Worm (Caenorhabditis elegans) whole organism, L3 larva: ENCODE measurements around the gene F41G3.20.

Source experiments
- R02D3.7 ChIP-seq: fragments of 150-350 bp; optimal IDR thresholded peaks from 2 replicates; lab custom pipeline; 2014; ENCODE audit warnings: missing biosample characterization, missing genetic modification characterization
- aly-2 ChIP-seq: fragments of 150-350 bp; optimal IDR thresholded peaks from 2 replicates; lab custom pipeline; 2014; ENCODE audit warnings: missing biosample characterization, missing genetic modification characterization
- ama-1 ChIP-seq: fragments of 150-350 bp; optimal IDR thresholded peaks from 2 replicates; lab custom pipeline; 2018
- ceh-82 ChIP-seq: fragments of 150-350 bp; optimal IDR thresholded peaks from 2 replicates; lab custom pipeline; 2014; ENCODE audit warnings: missing biosample characterization, missing genetic modification characterization
- daf-12 ChIP-seq: fragments of 150-350 bp; optimal IDR thresholded peaks from 2 replicates; lab custom pipeline; 2014; ENCODE audit warnings: missing biosample characterization, missing genetic modification reagents, missing genetic modification characterization
- egl-27 ChIP-seq: sonication (generic microtip); optimal IDR thresholded peaks from 4 replicates; lab custom pipeline; 2017; ENCODE audit warnings: missing biosample characterization, missing genetic modification reagents, missing genetic modification characterization
- egl-5 ChIP-seq: fragments of 150-350 bp; optimal IDR thresholded peaks from 2 replicates; lab custom pipeline; 2017; ENCODE audit warnings: missing biosample characterization, missing genetic modification reagents, missing genetic modification characterization, inconsistent platforms
- elt-3 ChIP-seq, 3 experiments: fragments of 150-350 bp in 1 of 3; sonication (generic microtip) in 2 of 3; optimal IDR thresholded peaks; 2 replicates in 2 of 3; 4 replicates in 1 of 3; lab custom pipeline; 2014 to 2017; ENCODE audit warnings: missing biosample characterization in 3 of 3, missing genetic modification characterization in 3 of 3
- eor-1 ChIP-seq, 2 experiments: fragments of 150-350 bp; optimal IDR thresholded peaks; 2 replicates each; lab custom pipeline; 2014 to 2018; ENCODE audit warnings: missing biosample characterization in 2 of 2, missing genetic modification characterization in 2 of 2
- fkh-10 ChIP-seq: sonication (generic microtip); optimal IDR thresholded peaks from 2 replicates; lab custom pipeline; 2017; ENCODE audit warnings: missing biosample characterization, missing genetic modification reagents, missing genetic modification characterization
- fkh-2 ChIP-seq: fragments of 150-350 bp; optimal IDR thresholded peaks from 2 replicates; lab custom pipeline; 2014; ENCODE audit warnings: missing biosample characterization, missing genetic modification reagents, missing genetic modification characterization
- fos-1 ChIP-seq: fragments of 150-350 bp; optimal IDR thresholded peaks from 2 replicates; lab custom pipeline; 2014; ENCODE audit warnings: missing biosample characterization, missing genetic modification characterization
- hmg-11 ChIP-seq: sonication (generic microtip); optimal IDR thresholded peaks from 2 replicates; lab custom pipeline; 2016; ENCODE audit warnings: missing genetic modification characterization, missing compliant biosample characterization
- lin-15B ChIP-seq: fragments of 150-350 bp; optimal IDR thresholded peaks from 2 replicates; lab custom pipeline; 2014; ENCODE audit warnings: missing biosample characterization, missing genetic modification characterization
- lin-39 ChIP-seq: fragments of 150-350 bp; optimal IDR thresholded peaks from 2 replicates; lab custom pipeline; 2018; ENCODE audit warnings: missing biosample characterization, missing genetic modification reagents, missing genetic modification characterization
- lsy-12 ChIP-seq: sonication (generic microtip); optimal IDR thresholded peaks from 2 replicates; lab custom pipeline; 2016; ENCODE audit warnings: mild to moderate bottlenecking, missing genetic modification characterization, missing compliant biosample characterization
- mdl-1 ChIP-seq: fragments of 150-350 bp; optimal IDR thresholded peaks from 2 replicates; lab custom pipeline; 2014; ENCODE audit warnings: missing biosample characterization, missing genetic modification characterization
- mml-1 ChIP-seq: fragments of 150-350 bp; sonication (generic microtip); optimal IDR thresholded peaks from 3 replicates; lab custom pipeline; 2014; ENCODE audit warnings: missing biosample characterization, missing genetic modification characterization
- nfya-1 ChIP-seq: sonication (generic microtip); optimal IDR thresholded peaks from 2 replicates; lab custom pipeline; 2017; ENCODE audit warnings: missing genetic modification characterization, mild to moderate bottlenecking, missing compliant biosample characterization, antibody characterized with exemption, moderate library complexity; ENCODE audit not compliant: insufficient read depth
- nhr-11 ChIP-seq: fragments of 150-350 bp; optimal IDR thresholded peaks from 2 replicates; lab custom pipeline; 2014; ENCODE audit warnings: missing biosample characterization, missing genetic modification characterization
- nhr-12 ChIP-seq: fragments of 150-350 bp; optimal IDR thresholded peaks from 2 replicates; lab custom pipeline; 2014; ENCODE audit warnings: missing biosample characterization, missing genetic modification characterization
- nhr-23 ChIP-seq: fragments of 150-350 bp; optimal IDR thresholded peaks from 2 replicates; lab custom pipeline; 2014; ENCODE audit warnings: missing biosample characterization, missing genetic modification reagents, missing genetic modification characterization
- nhr-25 ChIP-seq: sonication (generic microtip); optimal IDR thresholded peaks from 2 replicates; lab custom pipeline; 2017; ENCODE audit warnings: missing biosample characterization, missing genetic modification characterization
- nhr-28 ChIP-seq: fragments of 150-350 bp; optimal IDR thresholded peaks from 2 replicates; lab custom pipeline; 2014; ENCODE audit warnings: missing biosample characterization, missing genetic modification characterization
- nhr-67 ChIP-seq: fragments of 150-350 bp; optimal IDR thresholded peaks from 2 replicates; lab custom pipeline; 2014; ENCODE audit warnings: missing biosample characterization, missing genetic modification characterization
- nhr-76 ChIP-seq: fragments of 150-350 bp; sonication (generic microtip); optimal IDR thresholded peaks from 5 replicates; lab custom pipeline; 2014; ENCODE audit warnings: missing biosample characterization, missing genetic modification characterization
- nhr-77 ChIP-seq: fragments of 150-350 bp; optimal IDR thresholded peaks from 2 replicates; lab custom pipeline; 2014; ENCODE audit warnings: missing biosample characterization, missing genetic modification characterization
- pha-4 ChIP-seq: fragments of 150-350 bp; optimal IDR thresholded peaks from 2 replicates; lab custom pipeline; 2014; ENCODE audit warnings: missing biosample characterization, missing genetic modification reagents, missing genetic modification characterization
- sea-2 ChIP-seq: fragments of 150-350 bp; sonication (generic microtip); optimal IDR thresholded peaks from 4 replicates; lab custom pipeline; 2014; ENCODE audit warnings: missing biosample characterization, missing genetic modification reagents, missing genetic modification characterization
- skn-1 ChIP-seq: fragments of 150-350 bp; optimal IDR thresholded peaks from 2 replicates; lab custom pipeline; 2014; ENCODE audit warnings: missing biosample characterization, missing genetic modification characterization
- snpc-4 ChIP-seq: fragments of 150-350 bp; optimal IDR thresholded peaks from 2 replicates; lab custom pipeline; 2014; ENCODE audit warnings: missing biosample characterization, missing genetic modification characterization
- tbx-2 ChIP-seq: sonication (generic microtip); optimal IDR thresholded peaks from 2 replicates; lab custom pipeline; 2016; ENCODE audit warnings: mild to moderate bottlenecking, missing genetic modification characterization, missing compliant biosample characterization
- unc-39 ChIP-seq: sonication (generic microtip); optimal IDR thresholded peaks from 4 replicates; lab custom pipeline; 2017; ENCODE audit warnings: missing biosample characterization, missing genetic modification characterization
- ztf-11 ChIP-seq: fragments of 150-350 bp; optimal IDR thresholded peaks from 2 replicates; lab custom pipeline; 2014; ENCODE audit warnings: missing biosample characterization, missing genetic modification characterization
- ztf-4 ChIP-seq: fragments of 150-350 bp; optimal IDR thresholded peaks from 2 replicates; lab custom pipeline; 2014; ENCODE audit warnings: missing biosample characterization, missing genetic modification characterization

The F41G3.20 gene

DNA sequence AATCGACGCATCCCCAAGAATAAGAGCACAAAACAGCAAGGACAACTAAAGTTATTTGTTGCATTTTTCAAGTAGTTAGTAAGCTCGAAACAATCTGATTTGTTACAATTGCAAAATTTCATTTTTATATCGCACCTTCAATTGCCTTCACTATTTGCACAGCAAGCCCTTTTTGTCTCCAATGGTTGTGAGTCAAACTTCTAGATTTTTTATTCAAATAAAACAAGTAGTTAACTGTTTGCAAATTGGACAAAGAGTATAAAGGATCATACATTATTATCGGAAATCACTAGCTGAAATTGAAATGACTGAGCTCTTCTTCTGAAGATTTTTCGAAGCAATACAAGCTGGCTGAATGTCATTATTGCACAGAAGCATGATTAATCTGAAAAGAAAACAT, 2.0 kb upstream of the F41G3.20 start, which contains the start of gene F41G3.21:
TSS of gene F41G3.21 (minus strand) at position 101 of the 400 bp plus-strand sequence.
- TF ChIP-seq ztf-11: no peak
- no peak for TF ChIP-seq hmg-11
- no peak for TF ChIP-seq egl-5 (tag; lab: Kevin White, UChicago)
- no peak for TF ChIP-seq nhr-67 (tag; lab: Kevin White, UChicago)
- TF ChIP-seq nhr-25 (tag; lab: Kevin White, UChicago): no peak
- TF ChIP-seq nhr-12: no peak
- no peak for TF ChIP-seq skn-1 (tag; lab: Kevin White, UChicago)
- TF ChIP-seq snpc-4 (tag; lab: Kevin White, UChicago): no peak
- no peak for TF ChIP-seq fkh-2 (tag; lab: Kevin White, UChicago)
- TF ChIP-seq aly-2 (tag; lab: Kevin White, UChicago): no peak
- no peak for TF ChIP-seq fos-1 (tag; lab: Kevin White, UChicago)
- TF ChIP-seq nhr-76 (tag; lab: Kevin White, UChicago): no peak
- no peak for TF ChIP-seq ztf-4 (tag; lab: Kevin White, UChicago)
- TF ChIP-seq lin-15B: no peak

DNA sequence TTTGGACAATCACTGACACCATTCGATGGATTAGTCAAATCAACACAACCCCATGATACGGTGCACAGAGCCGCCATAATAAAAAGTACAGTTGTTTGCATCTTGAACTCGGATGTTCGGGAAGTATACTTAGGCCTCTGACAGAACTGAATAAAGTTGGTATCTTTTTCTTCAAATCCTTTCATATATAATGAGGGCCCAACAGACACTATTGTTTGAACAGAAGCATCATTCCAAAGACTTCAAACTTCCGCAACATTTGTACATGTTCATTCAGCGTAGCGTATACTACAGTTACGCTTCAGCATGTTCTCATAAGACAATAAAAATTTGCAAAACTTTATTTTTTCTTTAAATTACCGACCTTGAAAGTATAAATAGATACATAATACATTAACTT, 1.2 kb upstream of the F41G3.20 start, which contains the start of gene F41G3.19:
TSS of gene F41G3.19 (minus strand) at position 101 of the 400 bp plus-strand sequence.
- TF ChIP-seq pha-4 (tag; lab: Kevin White, UChicago) (no peak), ceh-82 (tag; lab: Kevin White, UChicago) (no peak), nhr-67 (tag; lab: Kevin White, UChicago) (no peak), fkh-10 (no peak), nhr-76 (tag; lab: Kevin White, UChicago) (no peak), lin-39 (tag; lab: Kevin White, UChicago) (no peak), hmg-11 (no peak)

DNA sequence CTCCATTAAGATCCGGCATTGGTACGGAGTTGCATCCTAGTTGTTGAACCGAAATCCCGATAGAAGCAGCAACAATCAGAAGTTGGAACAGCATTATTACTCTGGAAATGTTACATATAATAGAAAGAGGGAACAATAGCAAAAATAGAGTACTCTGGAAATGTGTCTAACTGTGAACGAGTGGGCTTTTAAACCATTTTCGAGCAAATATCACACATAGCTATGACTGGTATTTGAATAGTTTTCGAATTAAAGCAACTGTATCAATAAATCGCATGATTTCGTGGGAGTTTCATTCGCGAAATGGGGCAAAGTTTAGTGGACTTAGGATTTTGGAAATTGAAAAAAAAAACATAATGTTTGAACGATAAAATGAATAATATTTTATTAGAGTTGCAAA, 1.4 kb downstream of the F41G3.20 start, which contains the start of gene F41G3.10:
TSS of gene F41G3.10 (minus strand) at position 101 of the 400 bp plus-strand sequence.
- no peak for TF ChIP-seq nhr-23 (tag; lab: Kevin White, UChicago)
- no peak for TF ChIP-seq eor-1 (tag; optimal IDR thresholded peaks at IDR 0.05; lab: Kevin White, UChicago)
- TF ChIP-seq pha-4 (tag; lab: Kevin White, UChicago): no peak
- no peak for TF ChIP-seq snpc-4 (tag; lab: Kevin White, UChicago)
- TF ChIP-seq nhr-67 (tag; lab: Kevin White, UChicago): no peak
- no peak for TF ChIP-seq R02D3.7
- no peak for TF ChIP-seq nhr-77 (tag; lab: Kevin White, UChicago)
- no peak for TF ChIP-seq nhr-25 (tag; lab: Kevin White, UChicago)
- no peak for TF ChIP-seq daf-12 (tag; lab: Kevin White, UChicago)
- no peak for TF ChIP-seq nhr-11 (tag; lab: Kevin White, UChicago)
- no peak for TF ChIP-seq egl-27 (tag; lab: Kevin White, UChicago)
- no peak for TF ChIP-seq lin-39 (tag; lab: Kevin White, UChicago)
- TF ChIP-seq elt-3 (tag; optimal IDR thresholded peaks at IDR 0.05; lab: Kevin White, UChicago): no peak

DNA sequence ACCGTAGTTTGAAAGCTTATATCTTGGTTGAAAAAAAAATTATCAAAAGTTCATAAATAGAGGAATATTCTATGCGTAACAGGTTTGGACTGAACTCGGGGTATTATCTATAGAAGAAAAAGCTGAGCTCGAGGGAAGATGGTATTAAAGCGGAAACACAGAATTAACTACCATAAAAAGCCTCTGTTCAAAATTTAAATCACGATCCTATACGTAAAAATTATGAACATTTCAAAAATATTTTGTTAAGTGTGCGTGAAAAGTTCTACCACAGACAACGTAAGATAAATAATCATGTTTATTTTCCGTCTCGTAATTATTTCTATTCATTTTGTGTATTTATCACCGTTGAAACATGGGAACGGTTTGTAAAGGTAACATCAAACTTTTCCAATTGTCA, 4.4 kb downstream of the F41G3.20 start, which contains the start of gene F41G3.5:
TSS of gene F41G3.5 (plus strand) at position 301 of the 400 bp plus-strand sequence.
- no peak for TF ChIP-seq nhr-67 (tag; lab: Kevin White, UChicago)
- no peak for TF ChIP-seq nhr-11 (tag; lab: Kevin White, UChicago)
- TF ChIP-seq nhr-77 (tag; lab: Kevin White, UChicago): no peak
- no peak for TF ChIP-seq skn-1 (tag; lab: Kevin White, UChicago)
- no peak for TF ChIP-seq sea-2 (GFP tag; lab: Kevin White, UChicago)
- TF ChIP-seq nhr-28 (tag; lab: Kevin White, UChicago): no peak
- no peak for TF ChIP-seq nhr-12
- TF ChIP-seq ama-1 (lab: Kevin White, UChicago): no peak
- no peak for TF ChIP-seq mml-1 (tag; lab: Kevin White, UChicago)
- TF ChIP-seq, all 47 proteins: peak for 0

DNA sequence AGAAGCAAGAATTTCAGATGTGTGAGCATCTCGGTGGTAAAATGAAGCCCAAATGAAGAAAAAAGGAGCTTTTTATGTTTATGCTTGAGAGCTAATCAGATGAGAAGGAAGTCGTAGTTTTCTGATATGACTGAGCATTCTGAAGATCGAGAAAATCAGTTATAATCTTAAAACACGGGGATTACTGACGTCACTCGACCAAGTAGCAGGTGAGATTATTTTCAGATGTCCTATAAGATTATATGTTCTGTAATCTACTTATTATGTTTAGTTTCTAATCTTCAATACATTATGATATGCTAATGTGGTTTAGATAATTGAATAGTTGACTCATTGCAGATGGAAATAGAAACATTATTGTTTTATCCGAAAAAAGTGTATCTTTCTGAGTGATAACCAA, 5.0 kb downstream of the F41G3.20 start, which contains the start of gene ins-14:
TSS of gene ins-14 (minus strand) at position 32 of the 400 bp plus-strand sequence.
- TF ChIP-seq ama-1 (lab: Kevin White, UChicago): no peak
- no peak for TF ChIP-seq nfya-1 (tag; lab: Kevin White, UChicago)
- TF ChIP-seq ztf-11: no peak
- TF ChIP-seq nhr-77 (tag; lab: Kevin White, UChicago): no peak
- TF ChIP-seq snpc-4 (tag; lab: Kevin White, UChicago): no peak
- TF ChIP-seq lsy-12 (tag; lab: Kevin White, UChicago): no peak
- no peak for TF ChIP-seq mdl-1 (tag; lab: Kevin White, UChicago)
- no peak for TF ChIP-seq aly-2 (tag; lab: Kevin White, UChicago)
- no peak for TF ChIP-seq elt-3 (tag; optimal IDR thresholded peaks at IDR 0.05; lab: Kevin White, UChicago)
- no peak for TF ChIP-seq skn-1 (tag; lab: Kevin White, UChicago)
- no peak for TF ChIP-seq ceh-82 (tag; lab: Kevin White, UChicago)
- no peak for TF ChIP-seq tbx-2 (tag; lab: Kevin White, UChicago)
- TF ChIP-seq nhr-12: no peak
- TF ChIP-seq fkh-10: no peak
- no peak for TF ChIP-seq eor-1 (tag; optimal IDR thresholded peaks at IDR 0.05; lab: Kevin White, UChicago)
- no peak for TF ChIP-seq daf-12 (tag; lab: Kevin White, UChicago)
- no peak for TF ChIP-seq unc-39 (tag; lab: Kevin White, UChicago)
- no peak for TF ChIP-seq sea-2 (GFP tag; lab: Kevin White, UChicago)
- no peak for TF ChIP-seq nhr-25 (tag; lab: Kevin White, UChicago)
